Worm (Caenorhabditis elegans) whole organism, dauer: ENCODE results near the gene pdk-1.

Experiments used
- unc-62 ChIP-seq: sonication (generic microtip); optimal IDR thresholded peaks from 2 replicates; lab custom pipeline; 2017; ENCODE audit warnings: missing biosample characterization, missing genetic modification reagents, missing genetic modification characterization

pdk-1 gene

DNA sequence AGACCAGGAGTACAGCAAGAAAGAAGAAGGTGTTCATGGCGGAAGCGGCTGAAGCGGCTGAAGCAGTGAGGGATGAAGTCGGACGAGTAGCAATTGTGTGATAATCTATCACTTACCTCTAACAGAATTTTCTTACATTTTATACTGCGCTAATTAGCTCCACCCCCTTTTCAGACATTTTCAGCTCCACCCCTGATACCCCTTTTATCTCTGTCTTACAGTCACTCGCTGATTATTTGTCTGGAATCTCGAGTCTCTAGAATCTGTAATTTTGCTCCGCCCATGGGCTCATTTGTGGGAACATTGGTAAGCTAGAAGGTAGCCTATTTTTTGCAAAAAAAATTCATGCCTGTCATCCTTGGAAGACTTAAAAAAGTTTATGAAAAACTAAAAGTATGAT lies 23.2 kb downstream of the pdk-1 start, which contains the start of gene ins-39:
TSS of gene ins-39 (minus strand) at position 101 of the 400 bp plus-strand sequence.
- TF ChIP-seq unc-62 (GFP tag; lab: Kevin White, UChicago), result no peak

DNA sequence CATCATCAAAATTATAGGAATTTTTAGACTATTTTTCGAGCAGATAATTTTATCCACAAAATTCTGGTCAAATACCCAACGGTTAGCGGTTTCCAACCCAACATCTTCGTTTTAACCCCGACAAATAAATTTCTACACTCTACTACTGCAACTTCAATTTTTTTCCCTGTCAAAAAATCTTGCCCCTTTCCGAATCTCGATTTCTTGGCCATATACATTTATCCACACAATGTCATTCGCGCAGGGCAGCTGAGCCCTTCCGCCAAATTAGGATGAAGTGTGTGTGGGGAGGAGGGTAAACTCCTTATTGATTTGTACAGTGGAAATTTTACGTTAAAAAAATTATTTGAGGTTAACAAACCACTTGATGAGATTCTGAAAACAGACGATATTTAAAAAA lies 23.7 kb downstream of the pdk-1 start:
- no peak for TF ChIP-seq unc-62 (GFP tag; lab: Kevin White, UChicago)

DNA sequence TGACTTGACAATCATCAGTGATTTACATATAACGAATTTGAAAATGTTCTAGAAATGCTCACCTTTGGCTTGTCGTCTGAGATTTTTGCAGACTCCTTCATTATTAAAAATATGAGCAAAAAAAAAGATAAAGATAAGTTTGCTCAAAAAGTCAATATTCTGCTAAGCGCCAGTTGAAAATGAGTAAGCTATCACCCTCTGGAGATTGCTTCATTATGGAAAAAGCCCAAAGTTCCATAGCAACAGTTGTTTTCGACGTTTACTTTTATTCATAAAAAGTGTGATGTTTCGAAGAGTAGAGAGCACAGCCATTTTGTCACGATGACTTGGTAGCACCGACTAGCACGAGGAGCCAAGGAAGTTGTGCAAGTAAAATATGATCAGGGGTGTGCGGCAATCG lies 37.2 kb downstream of the pdk-1 start, which contains the start of gene F56C3.3:
TSS of gene F56C3.3 (minus strand) at position 101 of the 400 bp plus-strand sequence.
- TF ChIP-seq unc-62 (GFP tag; lab: Kevin White, UChicago), result no peak

DNA sequence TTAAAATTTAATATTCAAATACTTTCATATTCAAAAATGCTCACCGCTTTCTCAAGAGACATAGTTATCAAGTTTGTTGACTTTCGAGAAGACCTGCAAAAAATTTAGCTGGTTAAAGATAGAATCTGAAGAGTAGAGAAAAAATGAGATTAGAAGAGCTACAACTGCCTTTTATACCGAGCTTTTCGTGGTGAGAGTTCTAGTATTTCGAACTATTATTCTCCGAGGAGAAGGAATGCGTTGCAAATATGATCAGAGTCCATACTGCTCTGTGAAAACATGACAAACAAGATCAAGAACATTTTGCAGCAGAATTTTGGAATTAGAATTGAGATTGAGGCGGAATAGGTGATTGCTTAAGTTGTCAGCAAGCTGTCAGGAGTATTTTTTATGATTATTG lies 39.5 kb downstream of the pdk-1 start, which contains the start of gene F56C3.4:
TSS of gene F56C3.4 (minus strand) at position 101 of the 400 bp plus-strand sequence.
- TF ChIP-seq unc-62 (GFP tag; lab: Kevin White, UChicago), result no peak

DNA sequence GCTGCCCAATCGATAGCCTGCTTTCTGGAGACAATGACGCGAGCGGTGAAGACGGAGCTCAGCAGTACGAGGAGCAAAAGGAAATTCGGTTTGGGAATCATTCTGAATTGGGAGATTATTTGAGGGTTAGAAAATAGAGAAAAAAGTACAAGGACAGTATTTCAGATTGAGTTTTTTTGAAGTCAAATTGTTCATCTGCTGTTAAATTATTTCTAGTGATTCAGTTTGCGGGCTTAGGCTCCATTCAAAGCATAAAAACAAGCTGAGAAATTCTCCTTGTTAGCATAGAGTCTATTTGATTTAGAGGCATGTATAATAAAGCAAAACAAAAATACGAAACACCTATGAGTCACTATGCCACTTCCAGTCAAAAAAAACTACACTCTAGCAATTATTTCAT lies 46.3 kb downstream of the pdk-1 start, which contains the start of gene dgn-2:
TSS of gene dgn-2 (minus strand) at position 101 of the 400 bp plus-strand sequence.
- TF ChIP-seq unc-62 (GFP tag; lab: Kevin White, UChicago), result no peak

DNA sequence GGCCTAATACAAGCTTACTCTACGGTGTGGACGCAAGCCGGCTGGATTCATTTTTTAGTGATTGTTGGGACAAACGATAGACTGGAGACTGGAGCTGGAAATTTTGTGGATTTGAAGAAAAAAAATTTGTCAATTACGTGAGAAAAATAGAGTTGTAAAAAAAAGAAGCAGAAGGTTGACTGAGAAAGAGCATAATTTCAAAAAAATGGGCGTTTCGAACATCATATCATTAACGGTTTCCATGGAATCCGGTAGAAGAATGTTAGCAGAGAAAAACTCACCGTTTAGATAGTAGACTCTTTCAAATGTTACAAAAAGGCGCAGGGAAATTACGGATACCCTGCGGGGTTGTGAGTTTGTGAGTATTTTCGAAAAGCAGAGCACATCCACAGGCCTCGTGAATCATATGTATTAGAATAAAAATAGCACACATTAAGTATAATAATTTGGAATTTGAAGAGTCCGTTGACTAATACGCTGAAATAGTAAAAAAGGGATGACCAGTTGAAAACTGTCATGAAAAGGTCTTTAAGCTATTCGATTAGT lies 49.7 kb downstream of the pdk-1 start, which contains the start of gene F56C3.7:
TSS of gene F56C3.7 (minus strand) at position 51 of the 546 bp plus-strand sequence.
- no peak for TF ChIP-seq unc-62 (GFP tag; lab: Kevin White, UChicago)

DNA sequence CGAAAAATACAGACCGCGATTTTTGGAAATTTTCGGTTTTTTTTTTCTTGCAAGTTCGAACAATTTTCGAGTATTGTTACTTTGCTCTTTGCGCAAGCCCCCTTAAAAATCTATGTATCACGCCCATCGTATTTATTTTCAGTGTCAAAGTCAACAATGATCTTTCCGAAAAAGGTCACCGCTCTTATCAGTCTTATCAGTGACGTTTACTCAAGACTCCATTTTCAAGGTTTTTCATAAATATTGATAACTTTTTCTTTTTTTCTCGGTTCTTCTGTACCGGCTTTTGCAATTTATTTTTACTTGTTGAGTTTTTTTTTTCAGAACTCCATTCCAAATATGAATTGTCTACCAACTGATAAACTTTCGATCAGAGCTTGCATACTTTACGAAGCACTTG lies 50.5 kb downstream of the pdk-1 start, which contains the start of gene fbxa-190:
TSS of gene fbxa-190 (plus strand) at position 325 of the 400 bp plus-strand sequence.
- TF ChIP-seq unc-62 (GFP tag; lab: Kevin White, UChicago), result no peak

DNA sequence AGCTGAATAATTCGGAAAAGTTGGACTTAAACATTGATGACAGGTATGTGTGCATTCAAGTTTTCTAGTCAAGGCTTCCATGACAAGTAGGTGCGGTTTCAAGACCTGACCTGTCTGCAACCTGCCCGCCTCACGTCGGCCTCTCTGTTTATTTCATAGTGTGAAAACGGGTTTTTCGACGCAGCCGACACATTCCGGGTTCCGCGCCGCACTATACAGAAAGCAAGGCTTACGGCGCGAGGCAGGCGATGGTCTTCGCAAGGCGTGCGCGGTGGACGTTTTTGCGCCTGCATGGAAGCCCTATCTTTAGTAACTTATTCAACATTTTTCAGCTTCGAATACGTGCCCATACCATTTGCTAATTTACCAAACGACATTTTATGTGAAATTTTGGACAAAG lies 51.3 kb downstream of the pdk-1 start:
- TF ChIP-seq unc-62 (GFP tag; lab: Kevin White, UChicago), result no peak
